Fruit fly (Drosophila melanogaster) whole organism, wandering third instar larva: ENCODE results near the gene CG5697.

Experiments
- Abd-B ChIP-seq: fragments of >200 bp; optimal IDR thresholded peaks from 2 replicates; lab custom pipeline; 2017; ENCODE audit warnings: missing biosample characterization, missing genetic modification characterization
- CrebA ChIP-seq: fragments of 200-800 bp; sonication (Bioruptor generic); optimal IDR thresholded peaks from 2 replicates; lab custom pipeline; 2016; ENCODE audit warnings: missing biosample characterization, mild to moderate bottlenecking, missing genetic modification characterization, borderline replicate concordance
- Dfd ChIP-seq: fragments of >200 bp; optimal IDR thresholded peaks from 2 replicates; lab custom pipeline; 2017; ENCODE audit warnings: missing biosample characterization, missing genetic modification characterization
- HLH106 ChIP-seq: fragments of 200-800 bp; optimal IDR thresholded peaks from 3 replicates; lab custom pipeline; 2019; ENCODE audit warnings: missing biosample characterization, mild to moderate bottlenecking, missing genetic modification characterization, moderate library complexity
- Hnf4 ChIP-seq: fragments of 200-800 bp; sonication (Bioruptor generic); optimal IDR thresholded peaks from 2 replicates; lab custom pipeline; 2016; ENCODE audit warnings: missing biosample characterization, mild to moderate bottlenecking, missing genetic modification characterization
- Hr78 ChIP-seq: fragments of >200 bp; optimal IDR thresholded peaks from 2 replicates; lab custom pipeline; 2017; ENCODE audit warnings: missing biosample characterization, missing genetic modification characterization
- Hr83 ChIP-seq: fragments of 200-300 bp; sonication (Bioruptor generic); optimal IDR thresholded peaks from 2 replicates; lab custom pipeline; 2016; ENCODE audit warnings: missing biosample characterization, mild to moderate bottlenecking, missing genetic modification characterization, moderate library complexity; ENCODE audit not compliant: poor library complexity, severe bottlenecking
- Jra ChIP-seq: sonication (Bioruptor generic); optimal IDR thresholded peaks from 2 replicates; lab custom pipeline; 2016; ENCODE audit warnings: missing biosample characterization, missing genetic modification characterization
- Myc ChIP-seq: fragments of >200 bp; optimal IDR thresholded peaks from 2 replicates; lab custom pipeline; 2017
- N ChIP-seq: fragments of >200 bp; optimal IDR thresholded peaks from 2 replicates; lab custom pipeline; 2018; ENCODE audit warnings: missing biosample characterization, missing external identifiers, missing genetic modification characterization
- OdsH ChIP-seq: fragments of 200-800 bp; sonication (Bioruptor generic); optimal IDR thresholded peaks from 2 replicates; lab custom pipeline; 2016; ENCODE audit warnings: missing biosample characterization, mild to moderate bottlenecking, missing genetic modification characterization
- Rel ChIP-seq, 2 experiments: fragments of 200-800 bp; sonication (Bioruptor generic) in 1 of 2; optimal IDR thresholded peaks; 2 replicates in 1 of 2; 3 replicates in 1 of 2; lab custom pipeline; 2016 to 2019; ENCODE audit warnings: mild to moderate bottlenecking in 2 of 2, missing biosample characterization in 2 of 2, missing genetic modification characterization in 2 of 2, moderate library complexity in 1 of 2
- Sp1 ChIP-seq: fragments of 200-800 bp; sonication (Bioruptor generic); optimal IDR thresholded peaks from 3 replicates; lab custom pipeline; 2019; ENCODE audit warnings: missing biosample characterization, mild to moderate bottlenecking, missing genetic modification characterization, moderate library complexity
- Vsx2 ChIP-seq: fragments of 200-300, 225-300 bp; sonication (Bioruptor generic); optimal IDR thresholded peaks from 2 replicates; lab custom pipeline; 2018; ENCODE audit warnings: missing biosample characterization, missing genetic modification characterization; ENCODE audit not compliant: partially characterized antibody
- br ChIP-seq: fragments of 200-800 bp; sonication (Bioruptor generic); optimal IDR thresholded peaks from 2 replicates; lab custom pipeline; 2016; ENCODE audit warnings: missing biosample characterization, missing genetic modification characterization
- brk ChIP-seq: fragments of 200-800 bp; sonication (Bioruptor generic); optimal IDR thresholded peaks from 2 replicates; lab custom pipeline; 2016; ENCODE audit warnings: missing biosample characterization, mild to moderate bottlenecking, missing genetic modification characterization
- dl ChIP-seq, 2 experiments: fragments of 175-275, 200-275 bp in 1 of 2; fragments of 200-275 bp in 1 of 2; sonication (Bioruptor generic); optimal IDR thresholded peaks; lab custom pipeline; 2018; ENCODE audit warnings: mild to moderate bottlenecking in 2 of 2, missing biosample characterization in 2 of 2, missing genetic modification characterization in 2 of 2, moderate library complexity in 2 of 2; ENCODE audit not compliant: partially characterized antibody in 2 of 2, insufficient read depth in 1 of 2
- dsf ChIP-seq: sonication (Bioruptor generic); optimal IDR thresholded peaks from 2 replicates; lab custom pipeline; 2016; ENCODE audit warnings: missing biosample characterization, missing genetic modification characterization, borderline replicate concordance
- foxo ChIP-seq, 2 experiments: fragments of 200-800 bp; sonication (Bioruptor generic); optimal IDR thresholded peaks; 2 replicates in 1 of 2; 3 replicates in 1 of 2; lab custom pipeline; 2016 to 2017; ENCODE audit warnings: missing biosample characterization in 2 of 2, missing genetic modification characterization in 2 of 2
- fru ChIP-seq: fragments of 200-800 bp; sonication (Bioruptor generic); optimal IDR thresholded peaks from 3 replicates; lab custom pipeline; 2016; ENCODE audit warnings: missing biosample characterization, mild to moderate bottlenecking, missing genetic modification characterization
- h ChIP-seq: fragments of 200-800 bp; sonication (Bioruptor generic); optimal IDR thresholded peaks from 3 replicates; lab custom pipeline; 2016; ENCODE audit warnings: missing biosample characterization, mild to moderate bottlenecking, missing genetic modification characterization
- pan ChIP-seq: fragments of >200 bp; optimal IDR thresholded peaks from 2 replicates; lab custom pipeline; 2017
- psq ChIP-seq: fragments of 200-800 bp; sonication (Bioruptor generic); optimal IDR thresholded peaks from 3 replicates; lab custom pipeline; 2017; ENCODE audit warnings: missing biosample characterization, mild to moderate bottlenecking, missing genetic modification characterization, moderate library complexity
- rgr ChIP-seq: fragments of 200-800 bp; sonication (Bioruptor generic); optimal IDR thresholded peaks from 3 replicates; lab custom pipeline; 2016; ENCODE audit warnings: missing biosample characterization, mild to moderate bottlenecking, missing genetic modification characterization
- sage ChIP-seq: fragments of 200-800 bp; sonication (Bioruptor generic); optimal IDR thresholded peaks from 2 replicates; lab custom pipeline; 2016; ENCODE audit warnings: missing biosample characterization, mild to moderate bottlenecking, missing genetic modification characterization
- sv ChIP-seq: fragments of 200-800 bp; sonication (Bioruptor generic); optimal IDR thresholded peaks from 3 replicates; lab custom pipeline; 2016; ENCODE audit warnings: missing biosample characterization, missing genetic modification characterization
- usp ChIP-seq: fragments of >200 bp; optimal IDR thresholded peaks from 2 replicates; lab custom pipeline; 2017; ENCODE audit warnings: missing biosample characterization, missing genetic modification characterization
- woc ChIP-seq: sonication (Bioruptor generic); optimal IDR thresholded peaks from 2 replicates; lab custom pipeline; 2016; ENCODE audit warnings: missing biosample characterization, mild to moderate bottlenecking, missing genetic modification characterization

CG5697 gene

dm6 chr3R:21015636-21016035, at the start of gene CG5697:
TSS of gene CG5697 (plus strand) at chr3R:21015949.
- no peak for TF ChIP-seq Rel (GFP tag; optimal IDR thresholded peaks at IDR 0.05; lab: Kevin White, UChicago)
- TF ChIP-seq Rel (tag; optimal IDR thresholded peaks at IDR 0.05; lab: Kevin White, UChicago) = peak; percentile 13
- no peak for TF ChIP-seq CrebA
- TF ChIP-seq dsf = no peak
- TF ChIP-seq foxo (GFP tag; optimal IDR thresholded peaks at IDR 0.05; lab: Kevin White, UChicago) = peak in 1 of 2 experiments; percentile 31
- TF ChIP-seq h (GFP tag; lab: Kevin White, UChicago) = peak; percentile 11
- peak; percentile 16 for TF ChIP-seq OdsH (GFP tag; lab: Kevin White, UChicago)
- peak; percentile 15 for TF ChIP-seq br (GFP tag; lab: Kevin White, UChicago)
- peak; percentile 26 for TF ChIP-seq Hr83 (GFP tag; lab: Kevin White, UChicago)

DNA sequence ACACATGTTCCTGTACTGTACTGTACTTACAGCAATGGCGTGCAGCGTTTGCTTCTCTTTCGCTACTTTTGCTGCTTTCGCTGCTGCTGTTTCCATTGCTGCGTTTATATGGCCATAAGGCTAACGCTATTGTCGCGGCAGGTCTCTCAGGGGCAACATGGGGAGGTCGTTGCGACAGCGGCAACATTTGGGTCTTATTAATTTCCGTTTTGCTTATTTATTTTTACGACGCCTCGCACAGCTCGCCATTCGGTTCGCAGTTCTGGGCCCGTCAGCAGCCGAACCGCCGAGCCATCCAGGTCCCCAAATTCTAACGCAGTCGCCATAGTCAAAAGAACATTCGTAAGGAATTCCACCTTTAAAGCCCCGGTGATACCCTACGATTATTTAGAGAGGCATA, 39.1 kb upstream of the CG5697 start:
- TF ChIP-seq sage (no peak), Myc (lab: Kevin White, UChicago) (no peak), Hr83 (GFP tag; lab: Kevin White, UChicago) (no peak), dl (GFP tag; optimal IDR thresholded peaks at IDR 0.05; lab: Kevin White, UChicago; ENCODE audit: insufficient read depth in 1 of 2, partially characterized antibody in 2 of 2) (no peak), Dfd (GFP tag; lab: Kevin White, UChicago) (no peak), dsf (no peak), pan (no peak), sv (GFP tag; lab: Kevin White, UChicago) (no peak), OdsH (GFP tag; lab: Kevin White, UChicago) (no peak), N (no peak)

DNA sequence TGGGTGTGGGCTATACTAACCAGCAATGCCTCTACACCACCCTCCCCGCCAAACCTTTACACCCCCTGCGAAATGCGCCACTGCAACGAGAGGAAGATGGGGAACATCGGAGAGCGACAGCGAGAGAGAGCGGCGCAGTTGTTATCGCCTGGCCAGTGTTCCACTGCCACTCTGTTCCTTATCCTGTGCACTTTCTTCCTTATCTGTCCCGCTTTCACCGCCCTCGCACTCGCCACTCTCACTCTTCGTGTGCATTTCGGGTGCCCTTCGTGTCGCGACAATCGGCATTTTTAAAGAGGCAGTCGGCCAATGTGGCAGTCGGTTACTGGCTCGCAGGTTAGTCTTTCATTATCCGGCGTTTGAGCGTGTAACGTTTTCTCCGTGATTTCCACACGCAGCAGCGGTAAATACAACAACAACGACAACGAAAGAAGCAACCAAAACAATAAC, 37.9 kb upstream of the CG5697 start, which contains the start of gene Calx:
Calx (plus strand) TSS at position 338 of the 450 bp plus-strand sequence.
- TF ChIP-seq usp (GFP tag; lab: Kevin White, UChicago) (no peak), psq (GFP tag; lab: Kevin White, UChicago) (no peak), fru (GFP tag; lab: Kevin White, UChicago) (no peak), h (GFP tag; lab: Kevin White, UChicago) (peak; percentile 76), CrebA (no peak), dsf (no peak), dl (GFP tag; optimal IDR thresholded peaks at IDR 0.05; lab: Kevin White, UChicago; ENCODE audit: insufficient read depth in 1 of 2, partially characterized antibody in 2 of 2) (peak; percentile 28 to 37)

DNA sequence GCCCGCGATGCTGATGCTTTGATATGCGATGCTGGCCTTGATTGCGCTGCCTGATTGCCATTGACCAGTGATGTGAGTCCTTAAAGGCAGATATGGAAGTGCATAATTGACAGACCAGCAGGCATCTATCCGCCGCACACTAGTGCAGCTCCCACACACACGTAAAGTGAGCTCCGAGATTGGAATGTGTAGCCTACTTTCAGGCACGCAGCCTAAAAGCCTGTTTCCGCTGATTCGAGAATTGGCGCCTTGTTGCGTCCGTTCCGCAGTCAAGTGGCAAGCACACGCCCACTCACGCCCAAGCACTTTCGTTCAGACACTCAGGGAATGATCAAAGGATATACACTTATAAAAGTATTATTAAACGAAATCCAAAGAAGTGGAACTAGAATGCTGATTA, 31.7 kb upstream of the CG5697 start:
- TF ChIP-seq sage (no peak), Myc (lab: Kevin White, UChicago) (peak; percentile 43)

DNA sequence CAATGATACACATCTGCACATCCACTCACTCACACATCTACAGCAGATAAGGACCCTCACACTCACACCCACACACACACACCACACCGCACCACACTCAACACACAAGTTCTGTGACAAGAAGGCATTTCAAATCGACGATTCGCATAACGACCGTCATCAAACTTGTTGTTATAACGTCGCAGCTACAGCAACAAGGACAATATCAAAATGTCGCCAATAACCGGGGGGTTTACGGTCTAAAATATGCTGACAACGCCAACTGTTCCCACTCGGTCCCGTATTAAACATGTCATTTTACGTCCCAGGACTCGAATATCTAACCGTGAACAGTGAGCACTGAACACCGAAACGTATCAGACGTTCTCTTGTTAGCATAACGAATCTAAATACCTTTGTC, 30.8 kb upstream of the CG5697 start:
- TF ChIP-seq br (GFP tag; lab: Kevin White, UChicago) (no peak), dsf (no peak), Hnf4 (GFP tag; lab: Kevin White, UChicago) (no peak), HLH106 (tag; lab: Kevin White, UChicago) (no peak), Jra (GFP tag; lab: Kevin White, UChicago) (no peak)

DNA sequence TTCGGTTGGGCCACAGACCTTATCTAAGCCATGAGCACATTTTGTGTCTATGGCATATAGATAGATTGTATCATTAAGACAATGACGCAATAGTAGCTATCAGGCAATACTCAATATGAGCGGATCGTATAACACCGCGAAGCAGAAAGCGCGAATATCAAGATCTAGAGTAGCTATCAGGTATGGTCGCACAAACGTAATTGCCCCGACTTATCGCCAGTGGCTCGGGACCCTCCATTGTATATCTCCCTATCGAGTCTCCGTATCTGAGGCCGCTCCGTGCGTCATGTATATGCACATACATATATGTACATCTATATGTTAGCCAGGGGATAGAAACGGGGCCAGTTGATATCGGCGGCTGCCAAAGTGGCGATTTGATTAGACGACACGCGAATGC, 30.2 kb upstream of the CG5697 start:
- TF ChIP-seq Vsx2 (GFP tag; lab: Kevin White, UChicago) (peak; percentile 1), Hr83 (GFP tag; lab: Kevin White, UChicago) (no peak), brk (no peak), rgr (GFP tag; lab: Kevin White, UChicago) (peak; percentile 2), woc (GFP tag; lab: Kevin White, UChicago) (no peak), N (no peak), Sp1 (GFP tag; lab: Kevin White, UChicago) (no peak), CrebA (peak; percentile 54), br (GFP tag; lab: Kevin White, UChicago) (peak; percentile 14), Hr78 (GFP tag; lab: Kevin White, UChicago) (no peak), Abd-B (GFP tag; lab: Kevin White, UChicago) (no peak), h (GFP tag; lab: Kevin White, UChicago) (peak; percentile 59)
